Worm (Caenorhabditis elegans): ENCODE measurements around the gene F25E2.3.

- TF ChIP-seq nhr-2 (tag; optimal IDR thresholded peaks at IDR 0.05) (no peak), nhr-28 (tag; optimal IDR thresholded peaks at IDR 0.05) (no peak), nhr-237 (tag; optimal IDR thresholded peaks at IDR 0.05) (peak; percentile 41), mab-5 (tag; optimal IDR thresholded peaks at IDR 0.05) (no peak), nhr-12 (tag; optimal IDR thresholded peaks at IDR 0.05) (no peak), elt-3 (tag; optimal IDR thresholded peaks at IDR 0.05) (no peak), sptf-1 (tag; optimal IDR thresholded peaks at IDR 0.05) (peak; percentile 53), mls-2 (tag; optimal IDR thresholded peaks at IDR 0.05) (peak; percentile 12), lin-13 (tag; optimal IDR thresholded peaks at IDR 0.05) (no peak), elt-1 (tag; optimal IDR thresholded peaks at IDR 0.05; ENCODE audit: borderline replicate concordance, insufficient read depth) (no peak), blmp-1 (tag; optimal IDR thresholded peaks at IDR 0.05) (no peak), snpc-4 (tag; optimal IDR thresholded peaks at IDR 0.05) (no peak), unc-39 (tag; optimal IDR thresholded peaks at IDR 0.05) (no peak), hlh-1 (tag; optimal IDR thresholded peaks at IDR 0.05) (peak; percentile 14)
These were observed 14.5 kb upstream of the F25E2.3 start for ce11 chrX:827502-827901.

All from whole organism, mixed stage, embryonic.